Fruit fly (Drosophila melanogaster): ENCODE measurements around the gene CG3916.

DNA sequence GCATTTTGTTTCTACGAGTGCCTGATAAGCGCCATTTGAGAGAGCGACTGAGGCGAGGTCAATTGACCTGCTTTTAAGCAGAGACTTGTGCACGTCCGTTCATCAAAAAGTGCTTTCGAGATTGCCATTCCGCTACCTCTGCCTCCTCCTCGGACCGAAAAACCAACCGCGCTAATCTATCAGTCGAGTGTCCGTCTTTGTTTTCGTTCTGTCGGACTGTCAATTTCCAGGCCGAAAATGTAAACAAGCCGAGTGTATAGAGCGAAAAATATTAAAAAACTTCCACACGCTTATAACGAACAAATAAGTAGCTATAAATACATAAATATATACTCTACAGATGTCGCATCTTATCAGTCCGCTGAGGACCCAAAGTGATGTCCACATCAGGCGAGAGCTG is 29.8 kb downstream of the CG3916 start:
- TF ChIP-seq Hr38 (GFP tag; optimal IDR thresholded peaks at IDR 0.05) (no peak), CG15336 (GFP tag; IDR thresholded peaks at IDR 0.05) (no peak), CG34406 (GFP tag; optimal IDR thresholded peaks at IDR 0.05) (no peak), dsx (GFP tag; optimal IDR thresholded peaks at IDR 0.05; ENCODE audit: poor library complexity, severe bottlenecking) (no peak), Blimp-1 (GFP tag; optimal IDR thresholded peaks at IDR 0.05) (no peak), net (GFP tag; optimal IDR thresholded peaks at IDR 0.05) (no peak)
